Worm (Caenorhabditis elegans): Measurements from ENCODE around the gene ZC204.6.

- TF ChIP-seq ama-1 (optimal IDR thresholded peaks at IDR 0.05) (no peak), tra-4 (tag; optimal IDR thresholded peaks at IDR 0.05) (no peak)
Measured at ce11 chrII:1654917-1655316, 10.3 kb upstream of the ZC204.6 start, which contains the start of gene btb-12.
